Fruit fly (Drosophila melanogaster): ENCODE results near the gene sals.

sals gene

DNA sequence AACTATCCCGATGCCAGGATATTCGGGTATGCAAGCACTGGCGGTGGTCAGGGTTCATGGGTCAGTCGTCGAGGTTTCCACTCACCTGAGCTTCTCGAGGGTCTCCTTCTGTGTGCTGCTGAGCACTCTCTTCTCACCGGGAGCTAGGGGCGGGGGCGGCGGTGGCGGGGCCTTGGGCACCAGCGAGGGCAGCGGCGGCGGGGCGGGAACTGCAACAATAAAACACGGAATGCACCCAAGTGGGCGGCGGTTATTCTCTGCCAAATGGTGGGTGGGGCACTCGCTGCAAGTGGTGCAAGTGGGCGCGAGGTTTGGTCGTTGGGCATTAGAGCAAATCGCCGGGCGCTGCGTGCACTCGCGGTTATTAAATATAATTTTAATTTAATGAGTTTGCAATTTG lies 10.6 kb downstream of the sals start:
- no peak for TF ChIP-seq CG34367 (tag; optimal IDR thresholded peaks at IDR 0.05)
- TF ChIP-seq CG32121 (GFP tag; IDR thresholded peaks at IDR 0.05), result no peak
- TF ChIP-seq Ets98B (GFP tag; IDR thresholded peaks at IDR 0.05), result no peak
- no peak for TF ChIP-seq gl (tag; optimal IDR thresholded peaks at IDR 0.05)
- TF ChIP-seq CG10348 (GFP tag; IDR thresholded peaks at IDR 0.05), result no peak
- no peak for TF ChIP-seq CG14655 (GFP tag; optimal IDR thresholded peaks at IDR 0.05)

DNA sequence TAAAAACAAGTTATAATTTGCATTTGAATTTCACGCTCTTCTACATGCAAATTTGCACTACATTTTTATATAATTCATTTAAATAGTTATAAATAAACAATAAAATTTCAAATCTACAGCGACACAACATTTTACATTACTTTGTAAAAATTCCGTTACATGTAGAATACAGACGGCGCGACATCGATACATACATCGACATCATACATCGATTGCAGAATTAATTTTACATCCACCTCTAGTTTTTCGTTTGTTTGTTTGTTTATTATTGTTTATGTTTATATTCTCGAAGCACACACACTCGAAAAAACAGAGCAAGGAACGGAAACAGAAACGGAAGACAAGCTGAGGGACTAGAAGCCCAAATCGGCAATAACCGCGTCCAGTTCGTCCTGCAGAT lies 14.1 kb downstream of the sals start, which contains the start of gene CG17230:
CG17230 (plus strand) TSS at position 258 of the 400 bp plus-strand sequence.
- TF ChIP-seq gl (tag; optimal IDR thresholded peaks at IDR 0.05) (no peak), CG12605 (GFP tag; IDR thresholded peaks at IDR 0.05) (no peak), CG8159 (tag; optimal IDR thresholded peaks at IDR 0.05) (no peak), Pif1A (GFP tag; optimal IDR thresholded peaks at IDR 0.05) (no peak), rn (GFP tag; IDR thresholded peaks at IDR 0.05) (no peak), CG15710 (tag; optimal IDR thresholded peaks at IDR 0.05) (no peak), Pif1B (GFP tag; optimal IDR thresholded peaks at IDR 0.05) (no peak), D1 (tag; optimal IDR thresholded peaks at IDR 0.05) (no peak), CG34367 (tag; optimal IDR thresholded peaks at IDR 0.05) (no peak), fd96Ca (GFP tag; IDR thresholded peaks at IDR 0.05) (no peak; the same call in 2 of the 3 replicates)

DNA sequence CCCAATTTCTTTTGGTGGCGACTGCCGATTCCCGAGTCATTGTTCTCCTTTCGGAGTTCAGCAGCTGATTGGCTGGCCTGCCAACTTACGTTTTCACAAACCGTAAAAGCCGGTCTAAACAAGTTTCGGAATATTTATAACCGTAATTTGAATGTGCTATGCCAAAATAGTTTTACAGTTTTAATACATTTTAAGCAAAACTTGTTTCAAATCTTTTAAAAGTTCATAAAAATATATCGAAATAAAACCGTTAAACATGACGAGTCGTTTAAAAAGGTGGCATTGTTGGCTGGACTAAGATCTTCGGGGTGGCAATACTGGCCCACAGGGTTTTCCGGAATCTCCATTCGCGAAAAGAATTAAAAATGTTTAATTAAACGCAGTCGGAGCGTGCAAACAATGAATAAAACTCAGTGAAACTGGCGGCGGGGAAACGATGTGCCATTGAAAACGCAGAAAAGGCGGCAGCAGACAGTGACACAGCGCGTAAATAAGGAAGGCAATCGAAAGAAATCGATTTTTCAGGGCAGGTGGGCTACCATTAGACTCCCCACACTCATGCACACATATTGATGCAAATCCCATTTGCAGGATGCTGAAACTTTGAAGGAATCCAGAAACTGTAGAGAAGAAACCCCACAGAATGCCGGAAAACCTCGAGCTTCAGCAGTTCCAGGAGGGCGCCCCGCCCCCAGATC lies 15.9 kb downstream of the sals start, which contains the start of the genes Exd2 and CG5281:
Exd2 (minus strand) TSS at position 167 of the 698 bp plus-strand sequence.
CG5281 (plus strand) TSS at position 314 of the 698 bp plus-strand sequence.
- TF ChIP-seq D1 (tag; optimal IDR thresholded peaks at IDR 0.05) (no peak), Pif1A (GFP tag; optimal IDR thresholded peaks at IDR 0.05) (no peak), CG32121 (GFP tag; IDR thresholded peaks at IDR 0.05) (no peak), CG10348 (GFP tag; IDR thresholded peaks at IDR 0.05) (no peak), CG12605 (GFP tag; IDR thresholded peaks at IDR 0.05) (no peak), Pif1B (GFP tag; optimal IDR thresholded peaks at IDR 0.05) (no peak), CG17806 (tag; optimal IDR thresholded peaks at IDR 0.05) (no peak), Snoo (tag; optimal IDR thresholded peaks at IDR 0.05) (no peak), CG8301 (tag; optimal IDR thresholded peaks at IDR 0.05) (no peak), rn (GFP tag; IDR thresholded peaks at IDR 0.05) (no peak), CG4496 (GFP tag; IDR thresholded peaks at IDR 0.05) (no peak), EcR (GFP tag; optimal IDR thresholded peaks at IDR 0.05) (peak; percentile 80), CG8159 (tag; optimal IDR thresholded peaks at IDR 0.05) (peak; percentile 14), gl (tag; optimal IDR thresholded peaks at IDR 0.05) (no peak), CG34367 (tag; optimal IDR thresholded peaks at IDR 0.05) (no peak), Ets98B (GFP tag; IDR thresholded peaks at IDR 0.05) (no peak), fd96Ca (GFP tag; IDR thresholded peaks at IDR 0.05) (0 out of 3 replicates have a peak, but pooled peaks have one; percentile 10), CG9948 (tag; optimal IDR thresholded peaks at IDR 0.05) (peak; percentile 6), CG15710 (tag; optimal IDR thresholded peaks at IDR 0.05) (peak; percentile 5), CG13204 (GFP tag; optimal IDR thresholded peaks at IDR 0.05) (no peak), CG14655 (GFP tag; optimal IDR thresholded peaks at IDR 0.05) (no peak)

DNA sequence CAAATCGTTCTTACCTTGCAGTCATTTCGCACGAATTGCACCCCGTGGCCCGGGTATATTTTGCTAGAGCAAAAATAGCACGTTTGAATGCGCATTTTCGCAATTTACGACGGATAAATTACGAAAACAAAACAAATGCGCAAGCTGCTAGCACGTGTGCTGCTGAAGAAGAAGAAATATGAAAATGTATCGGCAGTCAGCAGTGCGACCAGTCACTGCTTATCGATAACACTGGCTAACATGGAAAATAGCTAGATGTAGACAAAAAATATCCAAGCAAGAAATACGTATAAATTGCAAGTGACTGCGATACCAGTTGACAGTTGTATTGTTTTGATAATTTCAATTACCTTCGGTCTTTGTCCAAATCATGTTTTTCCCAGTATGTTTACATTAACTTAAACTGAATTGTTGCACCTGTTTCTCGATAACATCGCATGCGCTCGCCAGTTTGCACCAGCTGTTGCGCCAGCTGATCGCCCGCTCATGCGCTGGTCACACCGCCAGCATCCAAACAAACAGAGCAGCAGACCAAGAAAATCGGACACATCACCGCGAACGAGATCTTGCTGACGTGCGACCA lies 20.1 kb downstream of the sals start, which contains the start of the genes RpL24-like and CG5276:
RpL24-like (minus strand) TSS at position 188 of the 583 bp plus-strand sequence.
CG5276 (plus strand) TSS at position 344 of the 583 bp plus-strand sequence.
- TF ChIP-seq CG14655 (GFP tag; optimal IDR thresholded peaks at IDR 0.05), result no peak
- TF ChIP-seq CG17806 (tag; optimal IDR thresholded peaks at IDR 0.05), result no peak
- no peak for TF ChIP-seq CG10348 (GFP tag; IDR thresholded peaks at IDR 0.05)
- TF ChIP-seq CG32121 (GFP tag; IDR thresholded peaks at IDR 0.05), result no peak
- no peak for TF ChIP-seq Snoo (tag; optimal IDR thresholded peaks at IDR 0.05)
- no peak for TF ChIP-seq CG15710 (tag; optimal IDR thresholded peaks at IDR 0.05)
- no peak for TF ChIP-seq CG9948 (tag; optimal IDR thresholded peaks at IDR 0.05)

DNA sequence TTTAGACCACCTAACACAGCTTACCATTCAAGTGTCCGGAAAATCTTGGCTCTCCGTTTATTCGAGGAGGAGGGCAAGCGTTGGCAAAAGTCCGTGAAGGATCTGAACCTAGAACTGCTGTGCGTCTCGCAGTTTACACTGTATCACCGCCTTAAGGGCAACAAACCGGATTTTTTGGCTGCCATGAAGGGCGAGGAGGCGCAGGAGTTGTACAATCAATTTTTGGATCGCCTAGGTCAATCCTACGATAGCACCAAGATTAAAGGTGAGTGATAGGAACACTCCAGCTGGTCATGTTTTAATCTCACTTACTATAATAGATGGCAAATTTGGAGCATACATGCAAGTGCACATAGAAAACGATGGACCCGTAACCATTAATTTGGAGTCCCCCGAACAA lies 21.3 kb downstream of the sals start:
- TF ChIP-seq D1 (tag; optimal IDR thresholded peaks at IDR 0.05) (no peak), Ets98B (GFP tag; IDR thresholded peaks at IDR 0.05) (no peak), CG15710 (tag; optimal IDR thresholded peaks at IDR 0.05) (no peak), CG32121 (GFP tag; IDR thresholded peaks at IDR 0.05) (no peak), CG8301 (tag; optimal IDR thresholded peaks at IDR 0.05) (no peak), CG12605 (GFP tag; IDR thresholded peaks at IDR 0.05) (no peak)

- no peak for TF ChIP-seq gl (tag; optimal IDR thresholded peaks at IDR 0.05)
- TF ChIP-seq Pif1A (GFP tag; optimal IDR thresholded peaks at IDR 0.05), result no peak
- TF ChIP-seq rn (GFP tag; IDR thresholded peaks at IDR 0.05), result no peak
- TF ChIP-seq CG8159 (tag; optimal IDR thresholded peaks at IDR 0.05), result no peak
- no peak for TF ChIP-seq CG13204 (GFP tag; optimal IDR thresholded peaks at IDR 0.05)
- no peak for TF ChIP-seq CG15710 (tag; optimal IDR thresholded peaks at IDR 0.05)
- no peak for TF ChIP-seq CG14655 (GFP tag; optimal IDR thresholded peaks at IDR 0.05)
- TF ChIP-seq CG4496 (GFP tag; IDR thresholded peaks at IDR 0.05), result no peak
- no peak for TF ChIP-seq CG12605 (GFP tag; IDR thresholded peaks at IDR 0.05)
- no peak for TF ChIP-seq CG32121 (GFP tag; IDR thresholded peaks at IDR 0.05)
- TF ChIP-seq CG8301 (tag; optimal IDR thresholded peaks at IDR 0.05), result no peak
- TF ChIP-seq D1 (tag; optimal IDR thresholded peaks at IDR 0.05), result no peak
- TF ChIP-seq CG10348 (GFP tag; IDR thresholded peaks at IDR 0.05), result no peak
Measured at dm6 chr3R:11429814-11430213, 21.8 kb downstream of the sals start, which contains the start of gene Dtd. Gene Dtd, plus strand, starts transcription at chr3R:11430061.
